Worm (Caenorhabditis elegans) whole organism, young adult: ENCODE results near the gene F40G9.19.

Experiments used
- B0019.2 ChIP-seq: fragments of 200-800 bp; sonication (Bioruptor generic); conservative IDR thresholded peaks from 2 replicates; pipeline ENCODE4 v1.3.6; 2022; ENCODE audit warnings: missing genetic modification reagents, missing genetic modification characterization, missing compliant biosample characterization
- fkh-3 ChIP-seq: sonication (generic microtip); optimal IDR thresholded peaks from 2 replicates; lab custom pipeline; 2016; ENCODE audit warnings: mild to moderate bottlenecking, missing genetic modification characterization, missing compliant biosample characterization
- nfyb-1 ChIP-seq: fragments of 200-800 bp; sonication (Bioruptor generic); IDR thresholded peaks from 2 replicates; pipeline ENCODE4 v1.3.6; 2022; ENCODE audit warnings: missing genetic modification reagents, missing genetic modification characterization, missing compliant biosample characterization
- nhr-120 ChIP-seq: fragments of 200-800 bp; sonication (Bioruptor generic); IDR thresholded peaks from 2 replicates; pipeline ENCODE4 v1.3.6; 2022; ENCODE audit warnings: missing genetic modification characterization, missing compliant biosample characterization
- pha-4 ChIP-seq: fragments of 150-350 bp; sonication (generic microtip); optimal IDR thresholded peaks from 2 replicates; lab custom pipeline; 2014; ENCODE audit warnings: missing biosample characterization, missing genetic modification reagents, missing genetic modification characterization
- repo-1 ChIP-seq: sonication (generic microtip); optimal IDR thresholded peaks from 2 replicates; lab custom pipeline; 2017; ENCODE audit warnings: mild to moderate bottlenecking, missing genetic modification characterization, missing compliant biosample characterization
- unc-62 ChIP-seq: fragments of 150-350 bp; optimal IDR thresholded peaks from 2 replicates; lab custom pipeline; 2014; ENCODE audit warnings: missing biosample characterization, missing genetic modification reagents, missing genetic modification characterization

- TF ChIP-seq unc-62 (GFP tag; lab: Kevin White, UChicago), result no peak
- no peak for TF ChIP-seq pha-4 (tag; lab: Kevin White, UChicago)
- TF ChIP-seq nhr-120 (GFP tag; lab: Robert Waterston, UW), result no peak
- TF ChIP-seq repo-1 (tag; lab: Kevin White, UChicago), result no peak
- no peak for TF ChIP-seq B0019.2 (GFP tag; lab: Robert Waterston, UW)
- no peak for TF ChIP-seq fkh-3 (tag; lab: Kevin White, UChicago)
- TF ChIP-seq nfyb-1, result no peak
These were observed 22.5 kb upstream of the F40G9.19 start for ce11 chrIII:151084-151483.
